Worm (Caenorhabditis elegans) whole organism, young adult: ENCODE measurements around the gene ZK1098.11.

Experiments used
- B0019.2 ChIP-seq: fragments of 200-800 bp; sonication (Bioruptor generic); conservative IDR thresholded peaks from 2 replicates; pipeline ENCODE4 v1.3.6; 2022; ENCODE audit warnings: missing genetic modification reagents, missing genetic modification characterization, missing compliant biosample characterization
- B0336.3 ChIP-seq: fragments of 200-800 bp; sonication (Bioruptor generic); IDR thresholded peaks from 2 replicates; pipeline ENCODE4 v1.3.6; 2022; ENCODE audit warnings: missing genetic modification characterization, missing compliant biosample characterization
- F22D6.2 ChIP-seq: sonication (generic microtip); optimal IDR thresholded peaks from 2 replicates; lab custom pipeline; 2016; ENCODE audit warnings: mild to moderate bottlenecking, missing genetic modification characterization, missing compliant biosample characterization
- F33H1.4 ChIP-seq: fragments of 200-800 bp; sonication (Bioruptor generic); IDR thresholded peaks from 2 replicates; pipeline ENCODE4 v1.3.6; 2022; ENCODE audit warnings: missing genetic modification reagents, missing genetic modification characterization, missing compliant biosample characterization
- F52B5.7 ChIP-seq: sonication (generic microtip); optimal IDR thresholded peaks from 2 replicates; lab custom pipeline; 2016; ENCODE audit warnings: mild to moderate bottlenecking, missing genetic modification characterization, missing compliant biosample characterization
- F57C9.4 ChIP-seq: sonication (generic microtip); optimal IDR thresholded peaks from 2 replicates; lab custom pipeline; 2017; ENCODE audit warnings: mild to moderate bottlenecking, missing genetic modification characterization, missing compliant biosample characterization
- Y56A3A.18 ChIP-seq: fragments of 200-800 bp; sonication (Bioruptor generic); IDR thresholded peaks from 2 replicates; pipeline ENCODE4 v1.3.6; 2022; ENCODE audit warnings: missing genetic modification reagents, missing genetic modification characterization, missing compliant biosample characterization
- ZK185.1 ChIP-seq: sonication (generic microtip); optimal IDR thresholded peaks from 2 replicates; lab custom pipeline; 2016; ENCODE audit warnings: mild to moderate bottlenecking, missing genetic modification characterization, missing compliant biosample characterization; ENCODE audit not compliant: poor library complexity, severe bottlenecking
- akir-1 ChIP-seq: fragments of 200-800 bp; sonication (Bioruptor generic); optimal IDR thresholded peaks from 2 replicates; lab custom pipeline; 2018; ENCODE audit warnings: mild to moderate bottlenecking, missing genetic modification characterization, moderate library complexity, missing compliant biosample characterization
- ama-1 ChIP-seq, 3 experiments: fragments of 150-350 bp in 1 of 3; sonication (generic microtip) in 2 of 3; optimal IDR thresholded peaks; 2 replicates each; lab custom pipeline; 2014 to 2018; ENCODE audit warnings: missing biosample characterization in 2 of 3, missing genetic modification characterization in 2 of 3, missing genetic modification reagents in 2 of 3
- aptf-2 ChIP-seq: fragments of 200-800 bp; sonication (Bioruptor generic); conservative IDR thresholded peaks from 2 replicates; pipeline ENCODE4 v1.3.6; 2022; ENCODE audit warnings: missing genetic modification reagents, missing genetic modification characterization, missing compliant biosample characterization
- aptf-3 ChIP-seq: fragments of 200-800 bp; sonication (Bioruptor generic); IDR thresholded peaks from 2 replicates; pipeline ENCODE4 v1.3.6; 2022; ENCODE audit warnings: missing genetic modification characterization, missing compliant biosample characterization
- attf-3 ChIP-seq: fragments of 200-800 bp; sonication (Bioruptor generic); conservative IDR thresholded peaks from 2 replicates; pipeline ENCODE4 v1.3.6; 2022; ENCODE audit warnings: missing genetic modification reagents, missing genetic modification characterization, missing compliant biosample characterization
- attf-5 ChIP-seq: fragments of 200-800 bp; sonication (Bioruptor generic); optimal IDR thresholded peaks from 2 replicates; lab custom pipeline; 2018; ENCODE audit warnings: mild to moderate bottlenecking, missing genetic modification characterization, missing compliant biosample characterization
- attf-6 ChIP-seq: fragments of 200-800 bp; sonication (Bioruptor generic); IDR thresholded peaks from 2 replicates; pipeline ENCODE4 v1.3.6; 2022; ENCODE audit warnings: missing genetic modification reagents, missing genetic modification characterization, missing compliant biosample characterization
- bed-2 ChIP-seq: fragments of 200-800 bp; sonication (Bioruptor generic); IDR thresholded peaks from 2 replicates; pipeline ENCODE4 v1.3.6; 2022; ENCODE audit warnings: missing genetic modification reagents, missing genetic modification characterization, missing compliant biosample characterization
- cebp-2 ChIP-seq: fragments of 200-800 bp; sonication (Bioruptor generic); IDR thresholded peaks from 2 replicates; pipeline ENCODE4 v1.3.6; 2022; ENCODE audit warnings: missing genetic modification characterization, missing compliant biosample characterization
- ceh-100 ChIP-seq: fragments of 200-800 bp; sonication (Bioruptor generic); IDR thresholded peaks from 2 replicates; pipeline ENCODE4 v1.3.6; 2022; ENCODE audit warnings: missing genetic modification reagents, missing genetic modification characterization, missing compliant biosample characterization
- ceh-27 ChIP-seq: fragments of 200-800 bp; sonication (Bioruptor generic); optimal IDR thresholded peaks from 2 replicates; lab custom pipeline; 2018; ENCODE audit warnings: mild to moderate bottlenecking, missing genetic modification characterization, moderate library complexity, missing compliant biosample characterization
- ceh-40 ChIP-seq: fragments of 200-800 bp; sonication (Bioruptor generic); IDR thresholded peaks from 2 replicates; pipeline ENCODE4 v1.3.6; 2022; ENCODE audit warnings: missing genetic modification characterization, missing compliant biosample characterization
- ceh-91 ChIP-seq: fragments of 200-800 bp; sonication (Bioruptor generic); IDR thresholded peaks from 2 replicates; pipeline ENCODE4 v1.3.6; 2022; ENCODE audit warnings: missing genetic modification reagents, missing genetic modification characterization, missing compliant biosample characterization
- chd-7 ChIP-seq: sonication (generic microtip); optimal IDR thresholded peaks from 2 replicates; lab custom pipeline; 2016; ENCODE audit warnings: mild to moderate bottlenecking, missing genetic modification characterization, moderate library complexity, missing compliant biosample characterization
- dpl-1 ChIP-seq: fragments of 150-350 bp; optimal IDR thresholded peaks from 2 replicates; lab custom pipeline; 2014; ENCODE audit warnings: missing biosample characterization, missing genetic modification reagents, missing genetic modification characterization
- ets-4 ChIP-seq: fragments of 200-800 bp; sonication (Bioruptor generic); optimal IDR thresholded peaks from 2 replicates; lab custom pipeline; 2018; ENCODE audit warnings: mild to moderate bottlenecking, missing genetic modification characterization, missing compliant biosample characterization
- hrde-1 ChIP-seq: sonication (generic microtip); optimal IDR thresholded peaks from 2 replicates; lab custom pipeline; 2016; ENCODE audit warnings: missing genetic modification characterization, mild to moderate bottlenecking, missing compliant biosample characterization, moderate library complexity, missing genotype, missing genetic modification reagents, borderline replicate concordance
- let-526 ChIP-seq: fragments of 200-800 bp; sonication (Bioruptor generic); IDR thresholded peaks from 2 replicates; pipeline ENCODE4 v1.3.6; 2022; ENCODE audit warnings: missing genetic modification reagents, missing genetic modification characterization, missing compliant biosample characterization
- let-607 ChIP-seq, 2 experiments: fragments of 200-800 bp in 1 of 2; sonication (Bioruptor generic) in 1 of 2; sonication (generic microtip) in 1 of 2; optimal IDR thresholded peaks; 2 replicates each; lab custom pipeline; 2016 to 2018; ENCODE audit warnings: mild to moderate bottlenecking in 2 of 2, missing compliant biosample characterization in 2 of 2, missing genetic modification characterization in 2 of 2, moderate library complexity in 2 of 2, missing genotype in 1 of 2
- lin-26 ChIP-seq: fragments of 200-800 bp; sonication (Bioruptor generic); IDR thresholded peaks from 2 replicates; pipeline ENCODE4 v1.3.6; 2022; ENCODE audit warnings: missing genetic modification reagents, missing genetic modification characterization, missing compliant biosample characterization
- lin-40 ChIP-seq: sonication (generic microtip); optimal IDR thresholded peaks from 2 replicates; lab custom pipeline; 2016; ENCODE audit warnings: missing genetic modification characterization, mild to moderate bottlenecking, missing compliant biosample characterization, missing genotype, missing genetic modification reagents
- lin-54 ChIP-seq: fragments of 200-800 bp; sonication (Bioruptor generic); optimal IDR thresholded peaks from 2 replicates; lab custom pipeline; 2018; ENCODE audit warnings: mild to moderate bottlenecking, missing genetic modification characterization, missing compliant biosample characterization
- lsl-1 ChIP-seq: fragments of 200-800 bp; sonication (Bioruptor generic); optimal IDR thresholded peaks from 2 replicates; lab custom pipeline; 2018; ENCODE audit warnings: mild to moderate bottlenecking, missing genetic modification characterization, moderate library complexity, missing compliant biosample characterization
- lsy-27 ChIP-seq: sonication (generic microtip); optimal IDR thresholded peaks from 2 replicates; lab custom pipeline; 2017; ENCODE audit warnings: missing genetic modification characterization, mild to moderate bottlenecking, missing compliant biosample characterization, antibody characterized with exemption, missing genotype, borderline replicate concordance; ENCODE audit not compliant: insufficient read depth
- madf-10 ChIP-seq: sonication (generic microtip); optimal IDR thresholded peaks from 2 replicates; lab custom pipeline; 2016; ENCODE audit warnings: mild to moderate bottlenecking, missing genetic modification characterization, missing compliant biosample characterization
- mes-4 ChIP-seq: sonication (generic microtip); optimal IDR thresholded peaks from 2 replicates; lab custom pipeline; 2016; ENCODE audit warnings: missing genotype, missing genetic modification characterization, missing compliant biosample characterization
- nfya-1 ChIP-seq: sonication (generic microtip); optimal IDR thresholded peaks from 2 replicates; lab custom pipeline; 2017; ENCODE audit warnings: antibody characterized with exemption, missing compliant biosample characterization, missing genetic modification characterization, borderline replicate concordance; ENCODE audit not compliant: insufficient read depth
- nfya-2 ChIP-seq: fragments of 200-800 bp; sonication (Bioruptor generic); IDR thresholded peaks from 2 replicates; pipeline ENCODE4 v1.3.6; 2022; ENCODE audit warnings: missing genetic modification reagents, missing genetic modification characterization, missing compliant biosample characterization
- nhr-120 ChIP-seq: fragments of 200-800 bp; sonication (Bioruptor generic); IDR thresholded peaks from 2 replicates; pipeline ENCODE4 v1.3.6; 2022; ENCODE audit warnings: missing genetic modification characterization, missing compliant biosample characterization
- nhr-179 ChIP-seq: sonication (generic microtip); optimal IDR thresholded peaks from 2 replicates; lab custom pipeline; 2016; ENCODE audit warnings: mild to moderate bottlenecking, missing genetic modification characterization, missing compliant biosample characterization
- pha-4 ChIP-seq: fragments of 150-350 bp; sonication (generic microtip); optimal IDR thresholded peaks from 2 replicates; lab custom pipeline; 2014; ENCODE audit warnings: missing biosample characterization, missing genetic modification reagents, missing genetic modification characterization
- snpc-1.3 ChIP-seq: sonication (generic microtip); optimal IDR thresholded peaks from 2 replicates; lab custom pipeline; 2017; ENCODE audit warnings: missing genetic modification characterization, mild to moderate bottlenecking, missing compliant biosample characterization, antibody characterized with exemption, moderate library complexity, missing genotype, missing genetic modification reagents; ENCODE audit not compliant: insufficient read depth
- snpc-4 ChIP-seq, 5 experiments: fragments of 150-350 bp in 1 of 5; sonication (generic microtip) in 4 of 5; optimal IDR thresholded peaks; 2 replicates each; lab custom pipeline; 2014 to 2018; ENCODE audit warnings: missing genetic modification characterization in 5 of 5, missing biosample characterization in 3 of 5, antibody characterized with exemption in 2 of 5, mild to moderate bottlenecking in 2 of 5, missing compliant biosample characterization in 2 of 5, missing genotype in 2 of 5, moderate library complexity in 2 of 5, missing genetic modification reagents in 1 of 5
- somi-1 ChIP-seq: fragments of 200-800 bp; sonication (Bioruptor generic); optimal IDR thresholded peaks from 2 replicates; lab custom pipeline; 2018; ENCODE audit warnings: mild to moderate bottlenecking, missing genetic modification characterization, missing compliant biosample characterization
- tlf-1 ChIP-seq: fragments of 200-800 bp; sonication (Bioruptor generic); optimal IDR thresholded peaks from 2 replicates; lab custom pipeline; 2018; ENCODE audit warnings: mild to moderate bottlenecking, missing genetic modification characterization, missing compliant biosample characterization
- unc-130 ChIP-seq: sonication (generic microtip); optimal IDR thresholded peaks from 2 replicates; lab custom pipeline; 2016; ENCODE audit warnings: missing genetic modification reagents, missing genetic modification characterization, missing compliant biosample characterization
- ztf-25 ChIP-seq: fragments of 200-800 bp; sonication (Bioruptor generic); IDR thresholded peaks from 2 replicates; pipeline ENCODE4 v1.3.6; 2022; ENCODE audit warnings: missing genetic modification reagents, missing genetic modification characterization, missing compliant biosample characterization

The ZK1098.11 gene

ce11 chrIII:9509764-9510370 is 46.5 kb upstream of the ZK1098.11 start (continued):
- no peak for TF ChIP-seq snpc-4 (GFP tag; optimal IDR thresholded peaks at IDR 0.05; lab: Kevin White, UChicago)
- peak in 1 of 4 experiments; percentile 57 for TF ChIP-seq snpc-4 (tag; optimal IDR thresholded peaks at IDR 0.05; lab: Kevin White, UChicago)
- no peak for TF ChIP-seq pha-4 (tag; lab: Kevin White, UChicago)
- peak; percentile 77 for TF ChIP-seq tlf-1 (GFP tag; lab: Kevin White, UChicago)
- TF ChIP-seq chd-7 (tag; lab: Kevin White, UChicago), result peak; percentile 65
- 0 out of 2 replicates have a peak, but pooled peaks have one; percentile 21 for TF ChIP-seq lin-26
- no peak for TF ChIP-seq aptf-3 (GFP tag; lab: Robert Waterston, UW)
- peak; percentile 10 for TF ChIP-seq ZK185.1 (tag; lab: Kevin White, UChicago)
- peak; percentile 65 for TF ChIP-seq B0336.3 (GFP tag; lab: Robert Waterston, UW)
- no peak for TF ChIP-seq F22D6.2
- peak; percentile 4 for TF ChIP-seq nhr-179
- TF ChIP-seq ceh-27 (GFP tag; lab: Kevin White, UChicago), result peak; percentile 74
- peak; percentile 37 for TF ChIP-seq lin-40
- no peak for TF ChIP-seq nhr-120 (GFP tag; lab: Robert Waterston, UW)
- TF ChIP-seq bed-2 (GFP tag; lab: Robert Waterston, UW), result no peak
- no peak for TF ChIP-seq snpc-1.3 (tag; lab: Kevin White, UChicago)
- TF ChIP-seq nfya-2, result no peak
- no peak for TF ChIP-seq attf-3
- peak; percentile 41 for TF ChIP-seq ama-1 (optimal IDR thresholded peaks at IDR 0.05; lab: Kevin White, UChicago)
- TF ChIP-seq ama-1 (GFP tag; optimal IDR thresholded peaks at IDR 0.05; lab: Kevin White, UChicago), result peak in 1 of 2 experiments; percentile 21
- no peak for TF ChIP-seq lsl-1 (GFP tag; lab: Kevin White, UChicago)
- TF ChIP-seq hrde-1 (tag; lab: Kevin White, UChicago), result peak; percentile 58
- TF ChIP-seq cebp-2 (GFP tag; lab: Robert Waterston, UW), result no peak
- TF ChIP-seq ets-4 (GFP tag; lab: Kevin White, UChicago), result no peak
- peak; percentile 23; the same call in 1 of the 2 replicates for TF ChIP-seq F33H1.4 (GFP tag; lab: Robert Waterston, UW)
- TF ChIP-seq mes-4 (tag; lab: Kevin White, UChicago), result no peak
- no peak for TF ChIP-seq dpl-1 (GFP tag; lab: Kevin White, UChicago)
- TF ChIP-seq let-526 (GFP tag; lab: Robert Waterston, UW), result no peak
- no peak for TF ChIP-seq ztf-25 (GFP tag; lab: Robert Waterston, UW)
- TF ChIP-seq lsy-27, result no peak
- TF ChIP-seq ceh-40 (GFP tag; lab: Robert Waterston, UW), result 0 out of 2 replicates have a peak, but pooled peaks have one; percentile 9
- TF ChIP-seq B0019.2, result 0 out of 2 replicates have a peak, but pooled peaks have one; percentile 43
- TF ChIP-seq F57C9.4 (tag; lab: Kevin White, UChicago), result no peak
- TF ChIP-seq let-607 (tag; optimal IDR thresholded peaks at IDR 0.05; lab: Kevin White, UChicago), result peak in 1 of 2 experiments; percentile 17
- peak; percentile 33 for TF ChIP-seq madf-10 (tag; lab: Kevin White, UChicago)
- peak; percentile 3 for TF ChIP-seq unc-130 (GFP tag; lab: Kevin White, UChicago)
- TF ChIP-seq somi-1 (GFP tag; lab: Kevin White, UChicago), result no peak
- no peak for TF ChIP-seq aptf-2 (GFP tag; lab: Robert Waterston, UW)
- no peak for TF ChIP-seq akir-1
- 0 out of 2 replicates have a peak, but pooled peaks have one; percentile 16 for TF ChIP-seq Y56A3A.18
- peak; percentile 73 for TF ChIP-seq F52B5.7 (tag; lab: Kevin White, UChicago)
- no peak for TF ChIP-seq attf-5
- no peak for TF ChIP-seq nfya-1 (tag; lab: Kevin White, UChicago)
- no peak for TF ChIP-seq lin-54 (GFP tag; lab: Kevin White, UChicago)
- TF ChIP-seq attf-6 (GFP tag; lab: Robert Waterston, UW), result no peak
- no peak for TF ChIP-seq ceh-91 (GFP tag; lab: Robert Waterston, UW)
- 0 out of 2 replicates have a peak, but pooled peaks have one; percentile 12 for TF ChIP-seq ceh-100
